Worm (Caenorhabditis elegans) whole organism, young adult: ENCODE results near the gene elt-3.

Source experiments
- B0035.1 ChIP-seq: sonication (generic microtip); optimal IDR thresholded peaks from 2 replicates; lab custom pipeline; 2016; ENCODE audit warnings: missing genetic modification characterization, mild to moderate bottlenecking, missing compliant biosample characterization, missing genotype, missing genetic modification reagents
- B0261.1 ChIP-seq: sonication (generic microtip); optimal IDR thresholded peaks from 2 replicates; lab custom pipeline; 2016; ENCODE audit warnings: mild to moderate bottlenecking, missing genetic modification characterization, moderate library complexity, missing compliant biosample characterization
- T07F8.4 ChIP-seq: sonication (generic microtip); optimal IDR thresholded peaks from 2 replicates; lab custom pipeline; 2016; ENCODE audit warnings: mild to moderate bottlenecking, missing genetic modification characterization, moderate library complexity, missing compliant biosample characterization
- Y53G8AR.9 ChIP-seq: fragments of 200-800 bp; sonication (Bioruptor generic); conservative IDR thresholded peaks from 2 replicates; pipeline ENCODE4 v1.3.6; 2022; ENCODE audit warnings: missing genetic modification reagents, missing genetic modification characterization, missing compliant biosample characterization
- ZK185.1 ChIP-seq: sonication (generic microtip); optimal IDR thresholded peaks from 2 replicates; lab custom pipeline; 2016; ENCODE audit warnings: mild to moderate bottlenecking, missing genetic modification characterization, missing compliant biosample characterization; ENCODE audit not compliant: poor library complexity, severe bottlenecking
- attf-3 ChIP-seq: fragments of 200-800 bp; sonication (Bioruptor generic); conservative IDR thresholded peaks from 2 replicates; pipeline ENCODE4 v1.3.6; 2022; ENCODE audit warnings: missing genetic modification reagents, missing genetic modification characterization, missing compliant biosample characterization
- attf-5 ChIP-seq: fragments of 200-800 bp; sonication (Bioruptor generic); optimal IDR thresholded peaks from 2 replicates; lab custom pipeline; 2018; ENCODE audit warnings: mild to moderate bottlenecking, missing genetic modification characterization, missing compliant biosample characterization
- bed-2 ChIP-seq: fragments of 200-800 bp; sonication (Bioruptor generic); IDR thresholded peaks from 2 replicates; pipeline ENCODE4 v1.3.6; 2022; ENCODE audit warnings: missing genetic modification reagents, missing genetic modification characterization, missing compliant biosample characterization
- cebp-1 ChIP-seq, 2 experiments: fragments of 200-800 bp in 1 of 2; sonication (Bioruptor generic) in 1 of 2; sonication (generic microtip) in 1 of 2; IDR thresholded peaks in 1 of 2; optimal IDR thresholded peaks in 1 of 2; 2 replicates each; pipeline versions ENCODE4 v1.3.6 to Lab custom; 2017 to 2022; ENCODE audit warnings: missing compliant biosample characterization in 2 of 2, missing genetic modification characterization in 2 of 2, mild to moderate bottlenecking in 1 of 2, missing genetic modification reagents in 1 of 2, moderate library complexity in 1 of 2
- ceh-100 ChIP-seq: fragments of 200-800 bp; sonication (Bioruptor generic); IDR thresholded peaks from 2 replicates; pipeline ENCODE4 v1.3.6; 2022; ENCODE audit warnings: missing genetic modification reagents, missing genetic modification characterization, missing compliant biosample characterization
- ceh-27 ChIP-seq: fragments of 200-800 bp; sonication (Bioruptor generic); optimal IDR thresholded peaks from 2 replicates; lab custom pipeline; 2018; ENCODE audit warnings: mild to moderate bottlenecking, missing genetic modification characterization, moderate library complexity, missing compliant biosample characterization
- ceh-79 ChIP-seq: sonication (generic microtip); optimal IDR thresholded peaks from 2 replicates; lab custom pipeline; 2017; ENCODE audit warnings: mild to moderate bottlenecking, missing genetic modification characterization, missing compliant biosample characterization
- chd-7 ChIP-seq: sonication (generic microtip); optimal IDR thresholded peaks from 2 replicates; lab custom pipeline; 2016; ENCODE audit warnings: mild to moderate bottlenecking, missing genetic modification characterization, moderate library complexity, missing compliant biosample characterization
- dox-1 ChIP-seq: fragments of 200-800 bp; sonication (Bioruptor generic); IDR thresholded peaks from 2 replicates; pipeline ENCODE4 v1.3.6; 2022; ENCODE audit warnings: missing genetic modification reagents, missing genetic modification characterization, missing compliant biosample characterization
- dpl-1 ChIP-seq: fragments of 150-350 bp; optimal IDR thresholded peaks from 2 replicates; lab custom pipeline; 2014; ENCODE audit warnings: missing biosample characterization, missing genetic modification reagents, missing genetic modification characterization
- efl-1 ChIP-seq: fragments of 150-350 bp; optimal IDR thresholded peaks from 2 replicates; lab custom pipeline; 2014; ENCODE audit warnings: missing biosample characterization, missing genetic modification reagents, missing genetic modification characterization
- fkh-3 ChIP-seq: sonication (generic microtip); optimal IDR thresholded peaks from 2 replicates; lab custom pipeline; 2016; ENCODE audit warnings: mild to moderate bottlenecking, missing genetic modification characterization, missing compliant biosample characterization
- him-1 ChIP-seq: sonication (generic microtip); optimal IDR thresholded peaks from 2 replicates; lab custom pipeline; 2016; ENCODE audit warnings: missing genotype, missing genetic modification reagents, missing genetic modification characterization, missing compliant biosample characterization
- hlh-26 ChIP-seq: fragments of 200-800 bp; sonication (Bioruptor generic); conservative IDR thresholded peaks from 2 replicates; pipeline ENCODE4 v1.3.6; 2022; ENCODE audit warnings: missing genetic modification reagents, missing genetic modification characterization, missing compliant biosample characterization
- hrde-1 ChIP-seq: sonication (generic microtip); optimal IDR thresholded peaks from 2 replicates; lab custom pipeline; 2016; ENCODE audit warnings: missing genetic modification characterization, mild to moderate bottlenecking, missing compliant biosample characterization, moderate library complexity, missing genotype, missing genetic modification reagents, borderline replicate concordance
- hsf-1 ChIP-seq: fragments of 200-800 bp; sonication (Bioruptor generic); IDR thresholded peaks from 2 replicates; pipeline ENCODE4 v1.3.6; 2022; ENCODE audit warnings: missing genetic modification reagents, missing genetic modification characterization, missing compliant biosample characterization
- lin-40 ChIP-seq: sonication (generic microtip); optimal IDR thresholded peaks from 2 replicates; lab custom pipeline; 2016; ENCODE audit warnings: missing genetic modification characterization, mild to moderate bottlenecking, missing compliant biosample characterization, missing genotype, missing genetic modification reagents
- madf-10 ChIP-seq: sonication (generic microtip); optimal IDR thresholded peaks from 2 replicates; lab custom pipeline; 2016; ENCODE audit warnings: mild to moderate bottlenecking, missing genetic modification characterization, missing compliant biosample characterization
- madf-6 ChIP-seq: fragments of 200-800 bp; sonication (Bioruptor generic); IDR thresholded peaks from 2 replicates; pipeline ENCODE4 v1.3.6; 2022; ENCODE audit warnings: missing genetic modification reagents, missing genetic modification characterization, missing compliant biosample characterization
- madf-8 ChIP-seq: fragments of 200-800 bp; sonication (Bioruptor generic); conservative IDR thresholded peaks from 2 replicates; pipeline ENCODE4 v1.3.6; 2022; ENCODE audit warnings: missing genetic modification reagents, missing genetic modification characterization, missing compliant biosample characterization
- mcd-1 ChIP-seq: fragments of 200-800 bp; sonication (Bioruptor generic); IDR thresholded peaks from 2 replicates; pipeline ENCODE4 v1.3.6; 2022; ENCODE audit warnings: missing genetic modification reagents, missing genetic modification characterization, missing compliant biosample characterization
- mel-28 ChIP-seq: sonication (generic microtip); optimal IDR thresholded peaks from 2 replicates; lab custom pipeline; 2016; ENCODE audit warnings: borderline replicate concordance, mild to moderate bottlenecking, missing genetic modification characterization, missing compliant biosample characterization
- mxl-1 ChIP-seq: sonication (generic microtip); optimal IDR thresholded peaks from 2 replicates; lab custom pipeline; 2016; ENCODE audit warnings: missing genetic modification characterization, missing compliant biosample characterization
- nhr-80 ChIP-seq: sonication (generic microtip); optimal IDR thresholded peaks from 2 replicates; lab custom pipeline; 2016; ENCODE audit warnings: missing genetic modification characterization, missing compliant biosample characterization
- nhr-90 ChIP-seq: sonication (generic microtip); optimal IDR thresholded peaks from 2 replicates; lab custom pipeline; 2016; ENCODE audit warnings: missing genotype, mild to moderate bottlenecking, missing genetic modification characterization, missing compliant biosample characterization
- rcor-1 ChIP-seq: fragments of 200-800 bp; sonication (Bioruptor generic); IDR thresholded peaks from 2 replicates; pipeline ENCODE4 v1.3.6; 2022; ENCODE audit warnings: missing genetic modification reagents, missing genetic modification characterization, missing compliant biosample characterization
- somi-1 ChIP-seq: fragments of 200-800 bp; sonication (Bioruptor generic); optimal IDR thresholded peaks from 2 replicates; lab custom pipeline; 2018; ENCODE audit warnings: mild to moderate bottlenecking, missing genetic modification characterization, missing compliant biosample characterization
- xnd-1 ChIP-seq: sonication (generic microtip); optimal IDR thresholded peaks from 2 replicates; lab custom pipeline; 2016; ENCODE audit warnings: missing genotype, missing genetic modification reagents, missing genetic modification characterization, missing compliant biosample characterization
- zfh-2 ChIP-seq: fragments of 200-800 bp; sonication (Bioruptor generic); conservative IDR thresholded peaks from 2 replicates; pipeline ENCODE4 v1.3.6; 2022; ENCODE audit warnings: missing genetic modification reagents, missing genetic modification characterization, missing compliant biosample characterization
- zim-3 ChIP-seq: sonication (generic microtip); optimal IDR thresholded peaks from 2 replicates; lab custom pipeline; 2017; ENCODE audit warnings: mild to moderate bottlenecking, missing genetic modification characterization, moderate library complexity, missing compliant biosample characterization
- ztf-22 ChIP-seq: fragments of 200-800 bp; sonication (Bioruptor generic); optimal IDR thresholded peaks from 2 replicates; lab custom pipeline; 2018; ENCODE audit warnings: mild to moderate bottlenecking, missing genetic modification characterization, moderate library complexity, missing compliant biosample characterization
- ztf-26 ChIP-seq: sonication (generic microtip); optimal IDR thresholded peaks from 2 replicates; lab custom pipeline; 2017; ENCODE audit warnings: missing genetic modification characterization, missing compliant biosample characterization
- ztf-28 ChIP-seq: fragments of 200-800 bp; sonication (Bioruptor generic); IDR thresholded peaks from 2 replicates; pipeline ENCODE4 v1.3.6; 2022; ENCODE audit warnings: missing genetic modification reagents, missing genetic modification characterization, missing compliant biosample characterization
- ztf-3 ChIP-seq: fragments of 200-800 bp; sonication (Bioruptor generic); optimal IDR thresholded peaks from 2 replicates; lab custom pipeline; 2018; ENCODE audit warnings: mild to moderate bottlenecking, missing genetic modification characterization, missing compliant biosample characterization

elt-3 gene

ce11 chrX:13918143-13918542 is 16.5 kb upstream of the elt-3 start (continued):
- TF ChIP-seq hrde-1 (tag; lab: Kevin White, UChicago): no peak

DNA sequence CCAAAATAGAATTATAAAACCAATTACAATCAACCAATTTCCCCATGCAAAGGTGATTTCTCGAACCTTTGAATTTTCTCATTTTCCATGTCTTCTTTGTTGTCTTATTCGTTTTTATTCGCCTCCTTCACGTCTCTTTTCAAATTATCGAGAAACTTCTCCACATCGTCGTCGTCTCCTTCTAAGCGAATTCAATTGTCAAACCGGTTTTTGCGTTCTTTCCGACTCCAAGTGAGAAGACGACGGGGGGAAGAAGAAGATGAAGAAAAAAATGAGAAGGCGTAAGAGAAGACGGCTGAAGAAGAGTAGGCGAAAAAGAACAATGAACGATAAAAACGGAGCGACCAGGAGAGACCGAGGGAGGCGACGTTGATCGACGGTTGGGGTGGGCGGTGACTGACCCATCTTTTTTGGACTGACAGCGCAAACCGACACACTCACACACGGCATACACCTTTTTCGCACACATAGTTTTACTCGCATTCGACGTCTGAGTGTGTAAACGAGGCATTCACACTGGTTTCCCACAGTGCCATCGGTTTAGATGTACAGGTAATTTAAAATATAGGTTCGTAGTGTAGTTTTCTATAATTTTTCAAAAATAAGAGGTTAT is 14.2 kb upstream of the elt-3 start:
- peak; percentile 32; the same call in 1 of the 2 replicates for TF ChIP-seq mcd-1 (GFP tag; lab: Robert Waterston, UW)
- no peak for TF ChIP-seq ztf-22 (GFP tag; lab: Kevin White, UChicago)
- TF ChIP-seq somi-1 (GFP tag; lab: Kevin White, UChicago): peak; percentile 75
- TF ChIP-seq hsf-1 (GFP tag; lab: Robert Waterston, UW): no peak
- no peak for TF ChIP-seq him-1 (tag; lab: Kevin White, UChicago)
- peak; percentile 2 for TF ChIP-seq madf-10 (tag; lab: Kevin White, UChicago)
- peak; percentile 66 for TF ChIP-seq ceh-27 (GFP tag; lab: Kevin White, UChicago)
- peak; percentile 60; the same call in 1 of the 2 replicates for TF ChIP-seq zfh-2 (GFP tag; lab: Robert Waterston, UW)
- peak; percentile 54 for TF ChIP-seq chd-7 (tag; lab: Kevin White, UChicago)
- TF ChIP-seq rcor-1 (GFP tag; lab: Robert Waterston, UW): 0 out of 2 replicates have a peak, but pooled peaks have one; percentile 35
- TF ChIP-seq dox-1 (GFP tag; lab: Robert Waterston, UW): peak; percentile 43; the same call in 1 of the 2 replicates
- peak; percentile 63 for TF ChIP-seq nhr-80 (tag; lab: Kevin White, UChicago)
- peak; percentile 85 for TF ChIP-seq lin-40 (tag; lab: Kevin White, UChicago)
- no peak for TF ChIP-seq hlh-26 (GFP tag; lab: Robert Waterston, UW)
- peak; percentile 46 for TF ChIP-seq ztf-26 (tag; lab: Kevin White, UChicago)
- TF ChIP-seq, all 124 proteins: peak for 11

DNA sequence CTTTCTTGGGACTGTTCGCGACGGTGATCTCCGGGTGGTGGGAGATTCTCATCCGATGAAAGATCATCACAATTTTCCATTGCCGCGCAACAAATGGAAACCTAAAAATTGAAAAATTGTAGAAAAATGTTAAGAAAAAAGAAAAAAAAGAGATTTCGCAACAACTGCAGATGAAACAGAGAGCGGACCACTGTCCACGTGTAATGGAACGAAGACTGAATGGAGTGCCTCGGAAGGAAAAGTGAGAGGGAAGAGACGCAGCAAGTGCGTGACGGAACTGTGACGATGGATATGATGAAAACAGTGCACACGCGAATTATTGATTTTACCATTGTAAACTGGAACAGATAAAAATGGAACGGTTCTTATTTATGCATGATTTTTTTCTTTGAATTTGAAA is 8.6 kb upstream of the elt-3 start, which contains the start of gene meg-2:
Gene meg-2, minus strand, starts transcription at position 101 of the 400 bp plus-strand sequence.
- TF ChIP-seq cebp-1 (GFP tag; IDR thresholded peaks at IDR 0.05; lab: Robert Waterston, UW) (no peak), cebp-1 (tag; optimal IDR thresholded peaks at IDR 0.05; lab: Kevin White, UChicago) (peak; percentile 77), zfh-2 (GFP tag; lab: Robert Waterston, UW) (no peak)
- TF ChIP-seq, all 124 proteins: peak for 1

- TF ChIP-seq B0035.1 (tag; lab: Kevin White, UChicago): no peak
- TF ChIP-seq T07F8.4 (tag; lab: Kevin White, UChicago): no peak
- no peak for TF ChIP-seq rcor-1 (GFP tag; lab: Robert Waterston, UW)
- TF ChIP-seq fkh-3 (tag; lab: Kevin White, UChicago): no peak
- TF ChIP-seq attf-3 (GFP tag; lab: Robert Waterston, UW): no peak
- no peak for TF ChIP-seq ZK185.1 (tag; lab: Kevin White, UChicago)
- no peak for TF ChIP-seq mel-28
- TF ChIP-seq ztf-28 (GFP tag; lab: Robert Waterston, UW): no peak
- no peak for TF ChIP-seq B0261.1 (tag; lab: Kevin White, UChicago)
- TF ChIP-seq mxl-1 (tag; lab: Kevin White, UChicago): no peak
- no peak for TF ChIP-seq hlh-26 (GFP tag; lab: Robert Waterston, UW)
- TF ChIP-seq somi-1 (GFP tag; lab: Kevin White, UChicago): no peak
- TF ChIP-seq attf-5 (GFP tag; lab: Kevin White, UChicago): no peak
- no peak for TF ChIP-seq ceh-27 (GFP tag; lab: Kevin White, UChicago)
- no peak for TF ChIP-seq ztf-26 (tag; lab: Kevin White, UChicago)
These were observed 6.1 kb upstream of the elt-3 start for ce11 chrX:13928532-13928931.

- TF ChIP-seq ceh-79 (tag; lab: Kevin White, UChicago) (no peak), xnd-1 (tag; lab: Kevin White, UChicago) (no peak), ztf-3 (GFP tag; lab: Kevin White, UChicago) (no peak), efl-1 (peak; percentile 67), madf-6 (GFP tag; lab: Robert Waterston, UW) (peak; percentile 41), nhr-90 (tag; lab: Kevin White, UChicago) (no peak), madf-8 (peak; percentile 28; the same call in 1 of the 2 replicates), hrde-1 (tag; lab: Kevin White, UChicago) (no peak), ceh-100 (GFP tag; lab: Robert Waterston, UW) (no peak), Y53G8AR.9 (no peak), dpl-1 (peak; percentile 6), bed-2 (GFP tag; lab: Robert Waterston, UW) (no peak), zim-3 (no peak)
These were observed 5.1 kb upstream of the elt-3 start, which contains the start of gene meg-1 for ce11 chrX:13929534-13929933. Gene meg-1, minus strand, starts transcription at chrX:13929634.
